Fruit fly (Drosophila melanogaster) whole organism, embryonic: ENCODE measurements around the gene CG8206.

Experiments used
- Adf1 ChIP-seq: fragments of 200-800 bp; sonication (Bioruptor generic); IDR thresholded peaks from 2 replicates; pipeline ENCODE4 v1.3.6; 2022; ENCODE audit warnings: missing biosample characterization, missing genetic modification characterization
- Atf-2 ChIP-seq: fragments of 200-800 bp; sonication (Bioruptor generic); optimal IDR thresholded peaks from 2 replicates; lab custom pipeline; 2016; ENCODE audit warnings: missing biosample characterization, missing genetic modification characterization
- CG10209 ChIP-seq: fragments of 200-800 bp; sonication (Bioruptor generic); optimal IDR thresholded peaks from 3 replicates; lab custom pipeline; 2017; ENCODE audit warnings: missing biosample characterization, mild to moderate bottlenecking, missing genetic modification characterization, missing genetic modification reagents
- CG11247 ChIP-seq: fragments of 200-800 bp; sonication (Bioruptor generic); IDR thresholded peaks from 2 replicates; pipeline ENCODE4 v1.3.6; 2022; ENCODE audit warnings: missing biosample characterization, missing genetic modification characterization
- CG12071 ChIP-seq: fragments of 200-800 bp; sonication (Bioruptor generic); optimal IDR thresholded peaks from 3 replicates; lab custom pipeline; 2018; ENCODE audit warnings: missing biosample characterization, mild to moderate bottlenecking, missing genetic modification characterization
- CG12219 ChIP-seq: fragments of 200-800 bp; sonication (Bioruptor generic); optimal IDR thresholded peaks from 3 replicates; lab custom pipeline; 2018; ENCODE audit warnings: missing biosample characterization, mild to moderate bottlenecking, missing genetic modification characterization
- CG15601 ChIP-seq: fragments of 200-800 bp; sonication (Bioruptor generic); optimal IDR thresholded peaks from 3 replicates; lab custom pipeline; 2019; ENCODE audit warnings: missing biosample characterization, mild to moderate bottlenecking, missing genetic modification characterization, moderate library complexity
- CG1603 ChIP-seq: fragments of 200-800 bp; sonication (Bioruptor generic); optimal IDR thresholded peaks from 2 replicates; lab custom pipeline; 2019; ENCODE audit warnings: missing biosample characterization, mild to moderate bottlenecking, missing genetic modification characterization, moderate library complexity
- CG17359 ChIP-seq: fragments of 200-800 bp; sonication (Bioruptor generic); optimal IDR thresholded peaks from 3 replicates; lab custom pipeline; 2018; ENCODE audit warnings: missing biosample characterization, mild to moderate bottlenecking, missing genetic modification characterization, moderate library complexity
- CG18262 ChIP-seq: fragments of 200-800 bp; optimal IDR thresholded peaks from 3 replicates; lab custom pipeline; 2019; ENCODE audit warnings: missing biosample characterization, mild to moderate bottlenecking, missing genetic modification characterization, moderate library complexity
- CG2875 ChIP-seq: fragments of 200-800 bp; sonication (Bioruptor generic); optimal IDR thresholded peaks from 2 replicates; lab custom pipeline; 2017; ENCODE audit warnings: missing biosample characterization, mild to moderate bottlenecking, missing genetic modification characterization, missing genetic modification reagents
- CG32532 ChIP-seq: fragments of 200-800 bp; sonication (Bioruptor generic); IDR thresholded peaks from 2 replicates; pipeline ENCODE4 v1.3.6; 2022; ENCODE audit warnings: missing biosample characterization, missing genetic modification characterization
- CG33557 ChIP-seq: fragments of 200-800 bp; sonication (Bioruptor generic); optimal IDR thresholded peaks from 2 replicates; lab custom pipeline; 2019; ENCODE audit warnings: missing biosample characterization, mild to moderate bottlenecking, missing genetic modification characterization, moderate library complexity
- CG3726 ChIP-seq: fragments of 200-800 bp; sonication (Bioruptor generic); IDR thresholded peaks from 3 replicates; pipeline ENCODE4, ENCODE4 v1.3.6; 2022; ENCODE audit warnings: missing biosample characterization, missing genetic modification characterization
- CG3995 ChIP-seq: fragments of 200-800 bp; sonication (Bioruptor generic); optimal IDR thresholded peaks from 3 replicates; lab custom pipeline; 2016; ENCODE audit warnings: missing biosample characterization, missing genetic modification characterization
- CG6272 ChIP-seq: fragments of 200-800 bp; sonication (Bioruptor generic); IDR thresholded peaks from 2 replicates; pipeline ENCODE4 v1.3.6; 2022; ENCODE audit warnings: missing biosample characterization, missing genetic modification characterization
- CG6683 ChIP-seq: fragments of 200-800 bp; sonication (Bioruptor generic); optimal IDR thresholded peaks from 2 replicates; lab custom pipeline; 2017; ENCODE audit warnings: missing biosample characterization, mild to moderate bottlenecking, missing genetic modification characterization, missing genetic modification reagents
- CG9797 ChIP-seq: fragments of 200-800 bp; sonication (Bioruptor generic); optimal IDR thresholded peaks from 3 replicates; lab custom pipeline; 2018; ENCODE audit warnings: missing biosample characterization, mild to moderate bottlenecking, missing genetic modification characterization
- CG9932 ChIP-seq: fragments of 200-800 bp; sonication (Bioruptor generic); IDR thresholded peaks from 2 replicates; pipeline ENCODE4 v1.3.6; 2022; ENCODE audit warnings: missing biosample characterization, missing genetic modification characterization
- Dip2 ChIP-seq: fragments of 200-800 bp; sonication (Bioruptor generic); IDR thresholded peaks from 2 replicates; pipeline ENCODE4 v1.3.6; 2022; ENCODE audit warnings: missing biosample characterization, missing genetic modification characterization
- Dp ChIP-seq: fragments of 200-800 bp; sonication (Bioruptor generic); optimal IDR thresholded peaks from 2 replicates; lab custom pipeline; 2018; ENCODE audit warnings: missing biosample characterization, mild to moderate bottlenecking, missing genetic modification characterization, moderate library complexity
- HHEX ChIP-seq: fragments of 200-800 bp; sonication (Bioruptor generic); optimal IDR thresholded peaks from 3 replicates; lab custom pipeline; 2017; ENCODE audit warnings: missing biosample characterization, mild to moderate bottlenecking, missing genetic modification characterization, missing genetic modification reagents
- Hand ChIP-seq: fragments of 200-800 bp; sonication (Bioruptor generic); optimal IDR thresholded peaks from 2 replicates; lab custom pipeline; 2017; ENCODE audit warnings: mild to moderate bottlenecking, missing biosample characterization, missing genetic modification reagents, missing genetic modification characterization
- Med ChIP-seq: fragments of 200-800 bp; sonication (Bioruptor generic); peaks from one replicate; lab custom pipeline; 2016; ENCODE audit warnings: missing biosample characterization, missing genetic modification characterization, mild to moderate bottlenecking, inconsistent platforms, moderate library complexity
- NfI ChIP-seq: fragments of 200-800 bp; sonication (Bioruptor generic); optimal IDR thresholded peaks from 3 replicates; lab custom pipeline; 2018; ENCODE audit warnings: missing biosample characterization, mild to moderate bottlenecking, missing genetic modification characterization, moderate library complexity
- Ptx1 ChIP-seq: fragments of 200-800 bp; sonication (Bioruptor generic); IDR thresholded peaks from 2 replicates; pipeline ENCODE4 v1.3.6; 2022; ENCODE audit warnings: missing biosample characterization, missing genetic modification characterization
- Rx ChIP-seq: fragments of 200-800 bp; sonication (Bioruptor generic); IDR thresholded peaks from 2 replicates; pipeline ENCODE4 v1.3.6; 2022; ENCODE audit warnings: missing biosample characterization, missing genetic modification characterization
- Xrp1 ChIP-seq: fragments of 200-800 bp; sonication (Bioruptor generic); IDR thresholded peaks from 2 replicates; pipeline ENCODE4 v1.3.6; 2022; ENCODE audit warnings: missing biosample characterization, missing genetic modification characterization
- ara ChIP-seq: fragments of 200-800 bp; sonication (Bioruptor generic); IDR thresholded peaks from 2 replicates; pipeline ENCODE4 v1.3.6; 2022; ENCODE audit warnings: missing biosample characterization, missing genetic modification characterization
- ato ChIP-seq: fragments of 200-800 bp; sonication (Bioruptor generic); IDR thresholded peaks from 2 replicates; pipeline ENCODE4 v1.3.6; 2022; ENCODE audit warnings: missing biosample characterization, missing genetic modification characterization; ENCODE audit not compliant: partially characterized antibody
- cad ChIP-seq: fragments of >200 bp; optimal IDR thresholded peaks from 2 replicates; lab custom pipeline; 2017; ENCODE audit warnings: missing biosample characterization, missing genetic modification characterization
- cg ChIP-seq: fragments of 200-800 bp; sonication (Bioruptor generic); optimal IDR thresholded peaks from 3 replicates; lab custom pipeline; 2019; ENCODE audit warnings: missing biosample characterization, mild to moderate bottlenecking, missing genetic modification characterization, moderate library complexity
- dimm ChIP-seq: fragments of 200-800 bp; sonication (Bioruptor generic); IDR thresholded peaks from 2 replicates; pipeline ENCODE4 v1.3.6; 2022; ENCODE audit warnings: missing biosample characterization, missing genetic modification characterization
- ewg ChIP-seq: fragments of 200-800 bp; sonication (Bioruptor generic); optimal IDR thresholded peaks from 3 replicates; lab custom pipeline; 2017; ENCODE audit warnings: mild to moderate bottlenecking, missing biosample characterization, missing genetic modification reagents, missing genetic modification characterization
- fu2 ChIP-seq: fragments of 200-800 bp; sonication (Bioruptor generic); optimal IDR thresholded peaks from 2 replicates; lab custom pipeline; 2016; ENCODE audit warnings: missing biosample characterization, missing genetic modification characterization
- grau ChIP-seq: fragments of 200-800 bp; optimal IDR thresholded peaks from 3 replicates; lab custom pipeline; 2019; ENCODE audit warnings: missing biosample characterization, mild to moderate bottlenecking, missing genetic modification characterization, moderate library complexity
- h ChIP-seq: fragments of >200 bp; optimal IDR thresholded peaks from 2 replicates; lab custom pipeline; 2017
- lola ChIP-seq, 3 experiments: fragments of >200 bp in 2 of 3; fragments of 200-800 bp in 1 of 3; sonication (Bioruptor generic) in 1 of 3; optimal IDR thresholded peaks; 2 replicates each; lab custom pipeline; 2017 to 2019; ENCODE audit warnings: missing biosample characterization in 3 of 3, missing genetic modification characterization in 3 of 3, mild to moderate bottlenecking in 1 of 3, moderate library complexity in 1 of 3
- nerfin-1 ChIP-seq: fragments of 200-800 bp; sonication (Bioruptor generic); optimal IDR thresholded peaks from 3 replicates; lab custom pipeline; 2019; ENCODE audit warnings: missing biosample characterization, mild to moderate bottlenecking, missing genetic modification characterization, moderate library complexity
- nom ChIP-seq: fragments of 200-800 bp; sonication (Bioruptor generic); optimal IDR thresholded peaks from 2 replicates; lab custom pipeline; 2017; ENCODE audit warnings: missing biosample characterization, missing genetic modification characterization, mild to moderate bottlenecking, moderate library complexity, missing genetic modification reagents
- odd ChIP-seq: fragments of 200-800 bp; sonication (Bioruptor generic); optimal IDR thresholded peaks from 2 replicates; lab custom pipeline; 2017; ENCODE audit warnings: missing biosample characterization, mild to moderate bottlenecking, missing genetic modification characterization
- row ChIP-seq: fragments of 200-800 bp; sonication (Bioruptor generic); IDR thresholded peaks from 3 replicates; pipeline ENCODE4 v1.3.6; 2022; ENCODE audit warnings: missing biosample characterization, missing genetic modification characterization
- scrt ChIP-seq: fragments of 200-800 bp; sonication (Bioruptor generic); optimal IDR thresholded peaks from 2 replicates; lab custom pipeline; 2018; ENCODE audit warnings: missing biosample characterization, mild to moderate bottlenecking, missing genetic modification characterization, moderate library complexity
- sens ChIP-seq: fragments of 200-800 bp; sonication (Bioruptor generic); peaks from one replicate; lab custom pipeline; 2016; ENCODE audit warnings: missing biosample characterization, missing genetic modification characterization
- so ChIP-seq: fragments of 200-800 bp; sonication (Bioruptor generic); IDR thresholded peaks from 3 replicates; pipeline ENCODE4 v1.3.6; 2022; ENCODE audit warnings: missing biosample characterization, missing genetic modification characterization
- tap ChIP-seq: fragments of 200-800 bp; optimal IDR thresholded peaks from 3 replicates; lab custom pipeline; 2019; ENCODE audit warnings: missing biosample characterization, mild to moderate bottlenecking, missing genetic modification characterization, moderate library complexity
- vvl ChIP-seq: fragments of 200-800 bp; sonication (Bioruptor generic); IDR thresholded peaks from 2 replicates; pipeline ENCODE4 v1.3.6; 2022; ENCODE audit warnings: missing biosample characterization, missing genetic modification characterization
- wor ChIP-seq: fragments of 200-800 bp; sonication (Bioruptor generic); IDR thresholded peaks from 2 replicates; pipeline ENCODE4 v1.3.6; 2022; ENCODE audit warnings: missing biosample characterization, missing genetic modification characterization
- zen ChIP-seq: fragments of 200-800 bp; sonication (Bioruptor generic); optimal IDR thresholded peaks from 3 replicates; lab custom pipeline; 2018; ENCODE audit warnings: missing biosample characterization, mild to moderate bottlenecking, missing genetic modification characterization, moderate library complexity

CG8206 gene

dm6 chrX:15788235-15789187 is 49.5 kb downstream of the CG8206 start, which contains the start of gene Rhp (continued):
- TF ChIP-seq CG6683 (GFP tag; lab: Kevin White, UChicago) (peak; percentile 23), CG10209 (GFP tag; lab: Kevin White, UChicago) (peak; percentile 43), odd (GFP tag; lab: Kevin White, UChicago) (peak; percentile 58), ewg (GFP tag; lab: Kevin White, UChicago) (no peak), row (peak; percentile 32; the same call in 2 of the 3 replicates), zen (tag; lab: Kevin White, UChicago) (no peak), grau (tag; lab: Kevin White, UChicago) (peak; percentile 19), Rx (no peak), CG3995 (GFP tag; lab: Kevin White, UChicago) (peak; percentile 51), vvl (no peak), h (lab: Kevin White, UChicago) (no peak), dimm (GFP tag; lab: Robert Waterston, UW) (no peak), CG32532 (GFP tag; lab: Robert Waterston, UW) (no peak), Adf1 (GFP tag; lab: Robert Waterston, UW) (no peak), sens (GFP tag; lab: Kevin White, UChicago) (peak; percentile 90), CG2875 (GFP tag; lab: Kevin White, UChicago) (peak; percentile 46), tap (tag; lab: Kevin White, UChicago) (peak; percentile 69), Atf-2 (no peak), CG11247 (GFP tag; lab: Robert Waterston, UW) (no peak), ato (no peak), CG17359 (tag; lab: Kevin White, UChicago) (peak; percentile 78), CG9797 (peak; percentile 61), lola (GFP tag; optimal IDR thresholded peaks at IDR 0.05; lab: Kevin White, UChicago) (peak in 1 of 3 experiments; percentile 23), CG18262 (tag; lab: Kevin White, UChicago) (peak; percentile 45), CG6272 (GFP tag; lab: Robert Waterston, UW) (no peak), CG12219 (peak; percentile 41), ara (no peak), NfI (GFP tag; lab: Kevin White, UChicago) (peak; percentile 0), CG1603 (tag; lab: Kevin White, UChicago) (peak; percentile 73), CG3726 (GFP tag; lab: Robert Waterston, UW) (no peak), cad (GFP tag; lab: Kevin White, UChicago) (no peak), nerfin-1 (tag; lab: Kevin White, UChicago) (peak; percentile 49), fu2 (GFP tag; lab: Kevin White, UChicago) (no peak), so (GFP tag; lab: Robert Waterston, UW) (peak; percentile 38; the same call in 2 of the 3 replicates), CG12071 (GFP tag; lab: Kevin White, UChicago) (peak; percentile 69), scrt (peak; percentile 3), CG9932 (GFP tag; lab: Robert Waterston, UW) (no peak), CG33557 (peak; percentile 68), Xrp1 (GFP tag; lab: Robert Waterston, UW) (peak; percentile 40; the same call in 1 of the 2 replicates), wor (GFP tag; lab: Robert Waterston, UW) (no peak), HHEX (peak; percentile 51), Ptx1 (GFP tag; lab: Robert Waterston, UW) (no peak), Dip2 (GFP tag; lab: Robert Waterston, UW) (no peak), Med (GFP tag; lab: Kevin White, UChicago) (peak; percentile 76), Hand (GFP tag; lab: Kevin White, UChicago) (no peak), Dp (GFP tag; lab: Kevin White, UChicago) (no peak), nom (GFP tag; lab: Kevin White, UChicago) (peak; percentile 90), cg (GFP tag; lab: Kevin White, UChicago) (no peak), CG15601 (tag; lab: Kevin White, UChicago) (peak; percentile 76)
